Fruit fly (Drosophila melanogaster): Measurements from ENCODE around the gene RpL9.

DNA sequence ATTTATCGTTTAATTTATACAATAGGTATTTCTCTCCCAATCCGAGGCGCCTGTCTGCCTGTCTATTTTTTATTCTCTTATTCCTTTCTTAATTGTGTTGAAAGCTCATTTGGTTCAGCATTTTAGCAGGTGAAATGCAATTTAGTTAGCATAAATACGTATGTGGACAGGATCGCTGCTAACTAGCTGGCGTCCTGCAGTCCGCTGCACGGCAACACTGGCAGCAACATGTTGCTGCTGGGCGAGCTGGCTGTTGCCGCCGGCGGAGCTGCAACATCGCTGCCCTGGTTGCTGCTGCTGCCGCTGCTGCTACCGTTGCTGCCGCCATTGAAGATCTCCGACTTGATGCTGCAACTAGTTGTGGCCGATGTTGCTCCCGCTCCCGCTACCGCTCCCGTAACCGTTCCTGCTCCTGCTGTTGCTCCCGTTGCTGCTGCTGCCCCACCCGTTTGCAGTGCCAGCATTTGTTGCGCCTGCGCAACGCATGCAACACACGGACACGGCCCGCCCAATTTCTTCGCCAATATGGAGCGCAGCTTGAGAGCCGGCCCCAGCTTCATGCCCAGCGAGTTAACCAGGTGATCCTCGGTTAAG is 10.1 kb upstream of the RpL9 start:
- TF ChIP-seq fd85E (GFP tag; optimal IDR thresholded peaks at IDR 0.05) (no peak), Hr4 (GFP tag; optimal IDR thresholded peaks at IDR 0.05) (no peak), net (GFP tag; optimal IDR thresholded peaks at IDR 0.05) (no peak), Sox15 (GFP tag; optimal IDR thresholded peaks at IDR 0.05) (no peak), CG3032 (tag; optimal IDR thresholded peaks at IDR 0.05) (no peak), Ets96B (tag; optimal IDR thresholded peaks at IDR 0.05) (no peak), pdm3 (GFP tag; optimal IDR thresholded peaks at IDR 0.05) (no peak), eg (GFP tag; IDR thresholded peaks at IDR 0.05) (no peak)
